Worm (Caenorhabditis elegans) whole organism, L2 larva: ENCODE results near the gene ttr-9.
A peak's percentile ranks its signal among the peaks of the same experiment; 100 is the strongest.

Experiments used
- ceh-16 ChIP-seq: fragments of 150-350 bp; optimal IDR thresholded peaks from 2 replicates; lab custom pipeline; 2014; ENCODE audit warnings: missing biosample characterization, missing genetic modification characterization
- ceh-82 ChIP-seq: fragments of 150-350 bp; optimal IDR thresholded peaks from 2 replicates; lab custom pipeline; 2014; ENCODE audit warnings: missing biosample characterization, missing genetic modification characterization
- egl-27 ChIP-seq: sonication (generic microtip); optimal IDR thresholded peaks from 3 replicates; lab custom pipeline; 2017; ENCODE audit warnings: missing biosample characterization, missing genetic modification reagents, missing genetic modification characterization
- elt-1 ChIP-seq: fragments of 150-350 bp; optimal IDR thresholded peaks from 2 replicates; lab custom pipeline; 2014; ENCODE audit warnings: missing biosample characterization, missing genetic modification characterization
- elt-3 ChIP-seq: sonication (generic microtip); optimal IDR thresholded peaks from 2 replicates; lab custom pipeline; 2017; ENCODE audit warnings: missing biosample characterization, missing genetic modification characterization
- lin-39 ChIP-seq: fragments of 150-350 bp; optimal IDR thresholded peaks from 2 replicates; lab custom pipeline; 2014; ENCODE audit warnings: missing biosample characterization, missing genetic modification reagents, missing genetic modification characterization
- lsy-2 ChIP-seq, 2 experiments: fragments of 150-350 bp in 1 of 2; sonication (generic microtip) in 1 of 2; optimal IDR thresholded peaks; 2 replicates each; lab custom pipeline; 2014 to 2017; ENCODE audit warnings: missing biosample characterization in 2 of 2, missing genetic modification characterization in 2 of 2
- unc-39 ChIP-seq: fragments of 150-350 bp; optimal IDR thresholded peaks from 2 replicates; lab custom pipeline; 2014; ENCODE audit warnings: missing biosample characterization, missing genetic modification characterization
- ztf-4 ChIP-seq: fragments of 150-350 bp; optimal IDR thresholded peaks from 2 replicates; lab custom pipeline; 2014; ENCODE audit warnings: missing biosample characterization, missing genetic modification characterization

DNA sequence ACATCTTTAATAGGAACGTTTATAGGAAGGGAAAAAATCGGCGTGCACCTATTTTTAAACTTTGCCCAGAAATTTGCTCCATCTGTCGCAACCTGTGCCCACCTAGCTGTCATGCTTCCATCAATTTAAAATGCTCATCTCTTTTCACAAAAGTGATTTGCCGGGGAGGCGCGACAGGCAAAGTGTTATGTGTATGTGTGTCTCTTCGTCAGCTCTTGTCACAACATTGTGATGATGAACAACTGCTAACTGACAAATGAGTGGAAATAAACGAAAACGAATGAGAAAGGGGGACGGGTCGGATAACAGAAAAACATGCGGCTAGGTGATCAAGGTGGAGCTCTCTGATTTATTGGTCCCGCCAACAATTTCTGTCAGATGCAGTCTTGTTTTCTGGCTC is 32.1 kb upstream of the ttr-9 start:
- no peak for TF ChIP-seq elt-3
- TF ChIP-seq elt-1 (tag; lab: Kevin White, UChicago), result no peak
- TF ChIP-seq ceh-82, result no peak
- no peak for TF ChIP-seq unc-39 (tag; lab: Kevin White, UChicago)
- no peak for TF ChIP-seq ztf-4 (tag; lab: Kevin White, UChicago)
- TF ChIP-seq ceh-16, result no peak
- no peak for TF ChIP-seq lin-39 (tag; lab: Kevin White, UChicago)
- peak in 1 of 2 experiments; percentile 19 for TF ChIP-seq lsy-2 (tag; optimal IDR thresholded peaks at IDR 0.05; lab: Kevin White, UChicago)
- TF ChIP-seq egl-27, result no peak
